Worm (Caenorhabditis elegans): Measurements from ENCODE around the gene dpy-26.
"Not testable (repeated sequence)": the region's sequence is repeated elsewhere in the genome, so short reads cannot be mapped to it uniquely, and the experiment has no call there.

The dpy-26 gene

ce11 chrIV:12451225-12451831 is at the start of gene dpy-26:
TSS of gene dpy-26 (minus strand) at chrIV:12451335.
- TF ChIP-seq elt-3 (tag; optimal IDR thresholded peaks at IDR 0.05) (no peak), lsy-2 (tag; optimal IDR thresholded peaks at IDR 0.05) (peak; percentile 25), cnd-1 (tag; optimal IDR thresholded peaks at IDR 0.05) (no peak), unc-120 (tag; optimal IDR thresholded peaks at IDR 0.05; ENCODE audit: poor library complexity, severe bottlenecking) (no peak), nhr-237 (tag; optimal IDR thresholded peaks at IDR 0.05) (no peak), sem-2 (GFP tag; optimal IDR thresholded peaks at IDR 0.05) (no peak), mab-5 (tag; optimal IDR thresholded peaks at IDR 0.05) (no peak), mep-1 (tag; optimal IDR thresholded peaks at IDR 0.05) (peak; percentile 58), ztf-11 (tag; optimal IDR thresholded peaks at IDR 0.05) (no peak), ceh-39 (tag; optimal IDR thresholded peaks at IDR 0.05) (peak; percentile 17), pha-4 (tag; optimal IDR thresholded peaks at IDR 0.05) (peak; percentile 6), sptf-1 (tag; optimal IDR thresholded peaks at IDR 0.05) (no peak), unc-62 (GFP tag; optimal IDR thresholded peaks at IDR 0.05) (no peak)

- TF ChIP-seq sptf-1 (tag; optimal IDR thresholded peaks at IDR 0.05) (no peak), ceh-39 (tag; optimal IDR thresholded peaks at IDR 0.05) (no peak), ces-1 (GFP tag; optimal IDR thresholded peaks at IDR 0.05) (no peak), zip-8 (tag; optimal IDR thresholded peaks at IDR 0.05) (no peak), nhr-2 (tag; optimal IDR thresholded peaks at IDR 0.05) (no peak), hlh-1 (tag; optimal IDR thresholded peaks at IDR 0.05) (no peak), cnd-1 (tag; optimal IDR thresholded peaks at IDR 0.05) (no peak), mab-5 (tag; optimal IDR thresholded peaks at IDR 0.05) (no peak), lin-32 (GFP tag; optimal IDR thresholded peaks at IDR 0.05) (no peak), ceh-43 (GFP tag; optimal IDR thresholded peaks at IDR 0.05) (no peak), flh-1 (GFP tag; optimal IDR thresholded peaks at IDR 0.05) (no peak)
Measured at ce11 chrIV:12498238-12498637, 47.1 kb upstream of the dpy-26 start, which contains the start of gene sru-19. TSS of gene sru-19 (plus strand) at chrIV:12498538.

- no peak for TF ChIP-seq blmp-1 (tag; optimal IDR thresholded peaks at IDR 0.05)
- TF ChIP-seq mab-5 (tag; optimal IDR thresholded peaks at IDR 0.05): no peak
- no peak for TF ChIP-seq unc-39 (tag; optimal IDR thresholded peaks at IDR 0.05)
Measured at ce11 chrIV:12495196-12495595, 44.1 kb upstream of the dpy-26 start, which contains the start of gene sru-20. TSS of gene sru-20 (plus strand) at chrIV:12495496.

- TF ChIP-seq M03D4.4 (tag; optimal IDR thresholded peaks at IDR 0.05): no peak
- TF ChIP-seq tbx-8 (GFP tag; optimal IDR thresholded peaks at IDR 0.05): no peak
- TF ChIP-seq ces-1 (GFP tag; optimal IDR thresholded peaks at IDR 0.05): no peak
- no peak for TF ChIP-seq nhr-12 (tag; optimal IDR thresholded peaks at IDR 0.05)
- TF ChIP-seq mep-1 (tag; optimal IDR thresholded peaks at IDR 0.05): no peak
- TF ChIP-seq lin-13 (tag; optimal IDR thresholded peaks at IDR 0.05): no peak
- no peak for TF ChIP-seq nhr-76 (tag; optimal IDR thresholded peaks at IDR 0.05)
- no peak for TF ChIP-seq ceh-43 (GFP tag; optimal IDR thresholded peaks at IDR 0.05)
- TF ChIP-seq elt-1 (tag; optimal IDR thresholded peaks at IDR 0.05; ENCODE audit: borderline replicate concordance, insufficient read depth): no peak
Measured at ce11 chrIV:12490491-12490890, 39.4 kb upstream of the dpy-26 start, which contains the start of gene him-6. TSS of gene him-6 (plus strand) at chrIV:12490791.

ce11 chrIV:12487194-12487593 is 36.1 kb upstream of the dpy-26 start, which contains the start of gene sru-26:
TSS of gene sru-26 (plus strand) at chrIV:12487494.
- TF ChIP-seq lsy-2 (tag; optimal IDR thresholded peaks at IDR 0.05) (no peak), ceh-83 (GFP tag; optimal IDR thresholded peaks at IDR 0.05) (no peak), ztf-11 (tag; optimal IDR thresholded peaks at IDR 0.05) (no peak)

- not testable (repeated sequence) for TF ChIP-seq elt-3 (tag; optimal IDR thresholded peaks at IDR 0.05); ceh-83 (GFP tag; optimal IDR thresholded peaks at IDR 0.05); unc-120 (tag; optimal IDR thresholded peaks at IDR 0.05; ENCODE audit: poor library complexity, severe bottlenecking)
Measured at ce11 chrIV:12484479-12484878, 33.3 kb upstream of the dpy-26 start, which contains the start of gene T04A11.4. TSS of gene T04A11.4 (minus strand) at chrIV:12484579.
